Worm (Caenorhabditis elegans): Measurements from ENCODE around the gene F16G10.8.

- TF ChIP-seq fos-1 (tag; optimal IDR thresholded peaks at IDR 0.05) (no peak), nhr-237 (tag; optimal IDR thresholded peaks at IDR 0.05) (no peak), unc-55 (GFP tag; optimal IDR thresholded peaks at IDR 0.05) (peak; percentile 62), egl-27 (tag; optimal IDR thresholded peaks at IDR 0.05) (no peak), nhr-11 (tag; optimal IDR thresholded peaks at IDR 0.05) (no peak), lin-11 (tag; optimal IDR thresholded peaks at IDR 0.05) (no peak), crh-2 (tag; optimal IDR thresholded peaks at IDR 0.05) (peak; percentile 9), peb-1 (tag; optimal IDR thresholded peaks at IDR 0.05) (no peak), nhr-21 (tag; optimal IDR thresholded peaks at IDR 0.05) (no peak), R02D3.7 (tag; optimal IDR thresholded peaks at IDR 0.05) (peak; percentile 69), aly-2 (tag; optimal IDR thresholded peaks at IDR 0.05) (no peak), snpc-4 (tag; optimal IDR thresholded peaks at IDR 0.05) (no peak)
Measured at ce11 chrII:2342004-2342479, 41.2 kb downstream of the F16G10.8 start, which contains the start of gene F43C11.6.
